Fruit fly (Drosophila melanogaster): ENCODE data around the gene CG31125.

DNA sequence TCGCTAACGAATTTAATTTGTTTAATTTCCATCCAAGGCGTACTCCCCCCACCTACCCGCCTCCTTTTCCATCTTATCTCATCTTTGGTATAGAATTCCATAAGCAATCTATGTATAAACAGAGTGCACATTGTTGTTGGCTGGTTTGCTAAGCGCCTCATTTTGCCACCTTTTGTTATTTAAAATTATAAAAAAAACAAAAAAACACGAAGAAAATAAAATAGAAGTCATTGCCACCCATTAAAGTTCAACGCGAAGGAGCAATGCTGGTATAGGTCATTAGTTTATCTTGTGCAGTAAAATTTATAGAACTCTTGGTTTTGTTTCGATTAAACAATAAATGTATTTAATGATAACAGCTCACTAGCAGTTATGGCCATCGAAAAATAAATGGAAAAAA, 20.3 kb downstream of the CG31125 start:
- TF ChIP-seq CG8478 (optimal IDR thresholded peaks at IDR 0.05) (no peak), CTCF (optimal IDR thresholded peaks at IDR 0.05) (no peak)
